Worm (Caenorhabditis elegans) whole organism, late embryonic: Measurements from ENCODE around the gene K01D12.5.

ENCODE experiments used
- C38D4.7 ChIP-seq: fragments of 200-800 bp; sonication (Bioruptor generic); optimal IDR thresholded peaks from 2 replicates; lab custom pipeline; 2018; ENCODE audit warnings: mild to moderate bottlenecking, missing genetic modification characterization, moderate library complexity, missing compliant biosample characterization
- F13H6.1 ChIP-seq: sonication (generic microtip); optimal IDR thresholded peaks from 2 replicates; lab custom pipeline; 2016; ENCODE audit warnings: missing genetic modification characterization, missing compliant biosample characterization
- Y22D7AL.16 ChIP-seq: sonication (generic microtip); optimal IDR thresholded peaks from 2 replicates; lab custom pipeline; 2016; ENCODE audit warnings: missing genetic modification characterization, missing compliant biosample characterization
- ahr-1 ChIP-seq: sonication (generic microtip); optimal IDR thresholded peaks from 2 replicates; lab custom pipeline; 2016; ENCODE audit warnings: missing genetic modification characterization, missing compliant biosample characterization
- ama-1 ChIP-seq: fragments of 150-350 bp; optimal IDR thresholded peaks from 2 replicates; lab custom pipeline; 2014
- ceh-22 ChIP-seq: sonication (generic microtip); optimal IDR thresholded peaks from 2 replicates; lab custom pipeline; 2017; ENCODE audit warnings: missing biosample characterization, missing genetic modification characterization
- ceh-31 ChIP-seq: sonication (generic microtip); optimal IDR thresholded peaks from 2 replicates; lab custom pipeline; 2016; ENCODE audit warnings: missing genetic modification characterization, missing compliant biosample characterization
- ceh-45 ChIP-seq: fragments of 200-800 bp; sonication (Bioruptor generic); IDR thresholded peaks from 2 replicates; pipeline ENCODE4 v1.3.6; 2022; ENCODE audit warnings: missing genetic modification reagents, missing genetic modification characterization, missing compliant biosample characterization
- ceh-9 ChIP-seq: sonication (generic microtip); optimal IDR thresholded peaks from 2 replicates; lab custom pipeline; 2016; ENCODE audit warnings: mild to moderate bottlenecking, missing genetic modification characterization, inconsistent platforms, missing compliant biosample characterization
- dmd-4 ChIP-seq: sonication (generic microtip); optimal IDR thresholded peaks from 2 replicates; lab custom pipeline; 2016; ENCODE audit warnings: borderline replicate concordance, missing genetic modification characterization, missing compliant biosample characterization
- dve-1 ChIP-seq: sonication (generic microtip); optimal IDR thresholded peaks from 2 replicates; lab custom pipeline; 2017; ENCODE audit warnings: antibody characterized with exemption, mild to moderate bottlenecking, missing genetic modification characterization, missing compliant biosample characterization
- elt-2 ChIP-seq: sonication (generic microtip); optimal IDR thresholded peaks from 2 replicates; lab custom pipeline; 2016; ENCODE audit warnings: missing genetic modification reagents, missing genetic modification characterization, missing compliant biosample characterization
- fax-1 ChIP-seq: sonication (generic microtip); optimal IDR thresholded peaks from 2 replicates; lab custom pipeline; 2016; ENCODE audit warnings: missing genotype, missing genetic modification characterization, missing compliant biosample characterization
- hlh-13 ChIP-seq: fragments of 200-800 bp; sonication (Bioruptor generic); optimal IDR thresholded peaks from 2 replicates; lab custom pipeline; 2018; ENCODE audit warnings: mild to moderate bottlenecking, missing genetic modification characterization, missing compliant biosample characterization
- hlh-8 ChIP-seq: sonication (generic microtip); optimal IDR thresholded peaks from 2 replicates; lab custom pipeline; 2016; ENCODE audit warnings: missing genotype, missing genetic modification characterization, missing compliant biosample characterization
- lin-11 ChIP-seq: fragments of 200-800 bp; sonication (Bioruptor generic); optimal IDR thresholded peaks from 2 replicates; lab custom pipeline; 2018; ENCODE audit warnings: mild to moderate bottlenecking, missing genetic modification characterization, missing compliant biosample characterization
- mec-3 ChIP-seq: sonication (generic microtip); optimal IDR thresholded peaks from 2 replicates; lab custom pipeline; 2016; ENCODE audit warnings: borderline replicate concordance, missing genetic modification characterization, missing compliant biosample characterization
- nhr-11 ChIP-seq: fragments of 150-350 bp; optimal IDR thresholded peaks from 2 replicates; lab custom pipeline; 2014; ENCODE audit warnings: missing biosample characterization, missing genetic modification characterization
- npax-4 ChIP-seq: sonication (generic microtip); optimal IDR thresholded peaks from 2 replicates; lab custom pipeline; 2016; ENCODE audit warnings: missing genetic modification characterization, missing compliant biosample characterization
- pag-3 ChIP-seq: sonication (generic microtip); optimal IDR thresholded peaks from 2 replicates; lab custom pipeline; 2016; ENCODE audit warnings: missing compliant biosample characterization, missing genetic modification characterization, borderline replicate concordance
- pha-2 ChIP-seq: sonication (generic microtip); optimal IDR thresholded peaks from 2 replicates; lab custom pipeline; 2017; ENCODE audit warnings: mild to moderate bottlenecking, missing genetic modification characterization, missing compliant biosample characterization
- pha-4 ChIP-seq: fragments of 150-350 bp; optimal IDR thresholded peaks from 2 replicates; lab custom pipeline; 2018; ENCODE audit warnings: missing biosample characterization, missing genetic modification reagents, missing genetic modification characterization
- pqm-1 ChIP-seq: sonication (generic microtip); optimal IDR thresholded peaks from 2 replicates; lab custom pipeline; 2016; ENCODE audit warnings: missing genetic modification characterization, missing compliant biosample characterization
- pros-1 ChIP-seq: fragments of 150-350 bp; optimal IDR thresholded peaks from 2 replicates; lab custom pipeline; 2014; ENCODE audit warnings: missing biosample characterization, missing genetic modification reagents, missing genetic modification characterization
- ref-2 ChIP-seq: sonication (generic microtip); optimal IDR thresholded peaks from 2 replicates; lab custom pipeline; 2016; ENCODE audit warnings: missing genetic modification characterization, missing compliant biosample characterization
- rnt-1 ChIP-seq: sonication (generic microtip); optimal IDR thresholded peaks from 2 replicates; lab custom pipeline; 2016; ENCODE audit warnings: missing genetic modification characterization, missing compliant biosample characterization
- sox-2 ChIP-seq: fragments of 200-800 bp; sonication (Bioruptor generic); IDR thresholded peaks from 2 replicates; pipeline ENCODE4 v1.3.6; 2022; ENCODE audit warnings: missing genetic modification reagents, missing genetic modification characterization, missing compliant biosample characterization
- sox-4 ChIP-seq: sonication (generic microtip); optimal IDR thresholded peaks from 2 replicates; lab custom pipeline; 2017; ENCODE audit warnings: mild to moderate bottlenecking, missing genetic modification characterization, inconsistent platforms, missing compliant biosample characterization
- syd-9 ChIP-seq: sonication (generic microtip); optimal IDR thresholded peaks from 2 replicates; lab custom pipeline; 2016; ENCODE audit warnings: mild to moderate bottlenecking, missing genetic modification characterization, moderate library complexity, missing compliant biosample characterization
- tbx-2 ChIP-seq: sonication (generic microtip); optimal IDR thresholded peaks from 2 replicates; lab custom pipeline; 2016; ENCODE audit warnings: missing genetic modification characterization, missing compliant biosample characterization
- tbx-7 ChIP-seq: sonication (generic microtip); optimal IDR thresholded peaks from 2 replicates; lab custom pipeline; 2016; ENCODE audit warnings: missing genotype, missing genetic modification characterization, missing compliant biosample characterization
- unc-42 ChIP-seq: sonication (generic microtip); optimal IDR thresholded peaks from 2 replicates; lab custom pipeline; 2016; ENCODE audit warnings: missing genotype, missing genetic modification characterization, missing compliant biosample characterization
- unc-55 ChIP-seq: sonication (generic microtip); optimal IDR thresholded peaks from 2 replicates; lab custom pipeline; 2017; ENCODE audit warnings: missing biosample characterization, missing genetic modification reagents, missing genetic modification characterization

Gene K01D12.5

DNA sequence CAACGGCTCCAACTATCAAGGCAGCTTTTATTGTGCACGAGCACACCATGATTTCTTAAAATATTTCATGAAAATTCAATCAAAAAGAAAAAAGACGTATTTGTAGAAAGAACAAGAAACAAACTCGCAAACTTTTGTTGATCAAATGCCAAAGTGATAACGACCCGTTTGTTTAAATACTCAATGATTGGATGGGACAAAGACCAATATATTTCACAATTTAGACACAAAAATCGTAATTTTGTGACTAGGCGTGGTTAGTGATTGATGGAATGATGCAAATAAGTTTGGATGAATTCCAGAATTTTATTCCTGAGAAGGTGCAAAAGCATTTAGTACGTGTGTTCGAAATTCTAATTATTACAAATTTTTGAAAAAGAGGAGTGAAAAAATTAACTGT is 18.0 kb downstream of the K01D12.5 start, which contains the start of gene cdr-2:
Gene cdr-2 (minus strand): TSS at position 54 of the 400 bp plus-strand sequence.
- TF ChIP-seq pha-4 (tag; lab: Kevin White, UChicago) (no peak), Y22D7AL.16 (tag; lab: Kevin White, UChicago) (no peak), pha-2 (tag; lab: Kevin White, UChicago) (no peak), F13H6.1 (tag; lab: Kevin White, UChicago) (no peak), C38D4.7 (GFP tag; lab: Kevin White, UChicago) (no peak), unc-42 (tag; lab: Kevin White, UChicago) (no peak), pqm-1 (no peak), elt-2 (tag; lab: Kevin White, UChicago) (no peak), syd-9 (tag; lab: Kevin White, UChicago) (no peak), tbx-7 (tag; lab: Kevin White, UChicago) (no peak), ahr-1 (tag; lab: Kevin White, UChicago) (no peak), ceh-45 (GFP tag; lab: Robert Waterston, UW) (no peak)

DNA sequence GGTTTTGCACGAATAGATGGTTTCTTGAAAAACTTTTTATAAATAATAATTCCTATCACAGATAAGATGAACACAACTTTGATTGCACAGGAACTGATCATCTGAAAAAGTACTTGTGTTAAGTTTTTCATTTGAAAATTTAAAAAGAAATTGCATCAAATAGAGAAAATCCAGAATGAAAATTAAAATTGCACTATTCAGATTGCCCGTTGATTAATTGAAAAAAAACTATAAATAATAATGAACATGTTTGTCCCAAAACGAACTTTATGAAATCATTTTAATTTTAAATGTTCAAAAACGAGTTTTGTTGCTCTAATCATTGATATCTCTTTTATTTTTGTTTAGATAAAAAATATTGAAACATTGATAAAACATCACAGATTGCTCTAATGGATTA is 19.6 kb downstream of the K01D12.5 start, which contains the start of gene cdr-3:
Gene cdr-3 (minus strand): TSS at position 101 of the 400 bp plus-strand sequence.
- TF ChIP-seq ceh-22 (tag; lab: Kevin White, UChicago) (no peak), mec-3 (tag; lab: Kevin White, UChicago) (no peak), pag-3 (tag; lab: Kevin White, UChicago) (no peak), ama-1 (lab: Kevin White, UChicago) (no peak), npax-4 (tag; lab: Kevin White, UChicago) (no peak), lin-11 (tag; lab: Kevin White, UChicago) (no peak), elt-2 (tag; lab: Kevin White, UChicago) (no peak), ahr-1 (tag; lab: Kevin White, UChicago) (no peak), unc-55 (GFP tag; lab: Kevin White, UChicago) (no peak), F13H6.1 (tag; lab: Kevin White, UChicago) (no peak), dmd-4 (tag; lab: Kevin White, UChicago) (no peak), pqm-1 (no peak), dve-1 (tag; lab: Kevin White, UChicago) (no peak), rnt-1 (no peak), nhr-11 (tag; lab: Kevin White, UChicago) (no peak), fax-1 (tag; lab: Kevin White, UChicago) (no peak), sox-4 (tag; lab: Kevin White, UChicago) (no peak)

DNA sequence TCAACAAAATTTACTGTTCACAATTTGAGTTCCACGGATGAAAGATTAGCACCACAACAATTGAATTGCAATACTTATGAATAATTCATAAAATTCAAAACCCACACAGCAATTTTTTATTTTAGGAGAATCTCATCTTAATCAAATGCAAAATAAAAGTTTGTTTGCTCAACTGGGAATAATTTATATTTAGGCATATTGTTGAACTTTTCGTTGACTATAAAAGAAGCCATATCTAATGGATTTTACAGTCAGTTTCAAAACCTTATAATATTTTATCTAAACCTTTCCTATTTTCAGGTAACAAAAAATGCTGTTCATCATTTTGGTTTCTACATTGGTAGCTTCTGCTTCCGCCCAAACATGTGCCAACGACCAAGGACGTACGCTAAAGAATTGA is 20.6 kb downstream of the K01D12.5 start, which contains the start of gene C54D10.3:
Gene C54D10.3 (plus strand): TSS at position 301 of the 400 bp plus-strand sequence.
- TF ChIP-seq pha-2 (tag; lab: Kevin White, UChicago) (no peak), nhr-11 (tag; lab: Kevin White, UChicago) (no peak)

DNA sequence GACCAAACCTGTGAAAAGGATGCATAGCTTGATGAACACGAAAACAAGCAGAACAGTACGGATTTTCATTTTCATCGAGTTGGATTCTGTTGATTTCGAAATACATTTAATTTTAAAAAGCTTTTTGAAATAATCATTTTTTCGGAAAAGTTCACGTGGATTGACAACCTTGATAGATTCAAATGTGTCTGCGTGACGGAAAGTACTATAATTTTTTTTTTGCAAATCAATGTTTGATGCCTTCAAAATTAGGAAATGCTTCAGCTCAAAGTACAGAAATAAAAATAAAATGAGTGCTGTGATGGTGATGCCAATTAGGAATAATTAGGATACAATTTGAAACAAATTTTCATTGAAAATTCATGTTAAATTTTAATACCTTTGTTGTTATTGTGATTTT is 23.2 kb downstream of the K01D12.5 start, which contains the start of gene C54D10.4:
Gene C54D10.4 (minus strand): TSS at position 101 of the 400 bp plus-strand sequence.
- TF ChIP-seq hlh-13 (GFP tag; lab: Kevin White, UChicago), result no peak
- no peak for TF ChIP-seq ama-1 (lab: Kevin White, UChicago)

DNA sequence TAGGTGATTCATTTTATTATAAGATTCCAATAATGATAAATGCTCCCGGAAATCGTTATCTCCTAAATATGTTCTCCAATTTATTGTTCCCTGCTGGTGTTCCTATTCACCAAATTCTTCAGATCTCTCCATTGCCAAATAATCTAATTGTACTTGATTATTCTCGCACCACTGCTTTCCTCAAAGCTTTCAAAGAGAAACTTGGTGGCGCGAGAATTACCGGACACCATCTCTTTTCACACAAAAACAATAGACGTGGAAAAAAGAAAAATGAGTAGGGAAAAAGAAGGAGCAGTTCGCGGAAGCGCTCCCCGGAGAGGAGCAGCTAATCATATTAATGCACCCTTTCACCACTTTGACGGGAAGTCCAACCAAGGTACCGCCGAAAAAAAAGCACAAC is 23.7 kb downstream of the K01D12.5 start:
- TF ChIP-seq hlh-8 (tag; lab: Kevin White, UChicago) (no peak), ref-2 (no peak), pros-1 (tag; lab: Kevin White, UChicago) (no peak), tbx-2 (tag; lab: Kevin White, UChicago) (no peak), unc-42 (tag; lab: Kevin White, UChicago) (peak; percentile 53), syd-9 (tag; lab: Kevin White, UChicago) (no peak), ceh-9 (tag; lab: Kevin White, UChicago) (no peak), ceh-31 (tag; lab: Kevin White, UChicago) (peak; percentile 62), C38D4.7 (GFP tag; lab: Kevin White, UChicago) (no peak), sox-2 (GFP tag; lab: Robert Waterston, UW) (no peak), dmd-4 (tag; lab: Kevin White, UChicago) (no peak), pha-4 (tag; lab: Kevin White, UChicago) (no peak), Y22D7AL.16 (tag; lab: Kevin White, UChicago) (no peak), pha-2 (tag; lab: Kevin White, UChicago) (no peak), tbx-7 (tag; lab: Kevin White, UChicago) (no peak)
